Worm (Caenorhabditis elegans) whole organism, late embryonic: ENCODE results near the gene idpp-14.

Experiments
- C38D4.7 ChIP-seq: fragments of 200-800 bp; sonication (Bioruptor generic); optimal IDR thresholded peaks from 2 replicates; lab custom pipeline; 2018; ENCODE audit warnings: mild to moderate bottlenecking, missing genetic modification characterization, moderate library complexity, missing compliant biosample characterization
- K09A11.1 ChIP-seq: sonication (generic microtip); optimal IDR thresholded peaks from 2 replicates; lab custom pipeline; 2017; ENCODE audit warnings: antibody characterized with exemption, mild to moderate bottlenecking, missing genetic modification characterization, missing compliant biosample characterization; ENCODE audit not compliant: insufficient read depth
- Y22D7AL.16 ChIP-seq: sonication (generic microtip); optimal IDR thresholded peaks from 2 replicates; lab custom pipeline; 2016; ENCODE audit warnings: missing genetic modification characterization, missing compliant biosample characterization
- ceh-18 ChIP-seq: sonication (generic microtip); optimal IDR thresholded peaks from 2 replicates; lab custom pipeline; 2016; ENCODE audit warnings: missing genetic modification characterization, missing compliant biosample characterization
- ceh-22 ChIP-seq: sonication (generic microtip); optimal IDR thresholded peaks from 2 replicates; lab custom pipeline; 2017; ENCODE audit warnings: missing biosample characterization, missing genetic modification characterization
- ceh-24 ChIP-seq: sonication (generic microtip); optimal IDR thresholded peaks from 2 replicates; lab custom pipeline; 2016; ENCODE audit warnings: mild to moderate bottlenecking, missing genetic modification characterization, missing compliant biosample characterization
- ceh-30 ChIP-seq: fragments of 150-350 bp; optimal IDR thresholded peaks from 2 replicates; lab custom pipeline; 2014; ENCODE audit warnings: missing biosample characterization, missing genetic modification characterization
- ceh-34 ChIP-seq: sonication (generic microtip); optimal IDR thresholded peaks from 2 replicates; lab custom pipeline; 2016; ENCODE audit warnings: mild to moderate bottlenecking, missing genetic modification characterization, missing compliant biosample characterization
- ceh-45 ChIP-seq: fragments of 200-800 bp; sonication (Bioruptor generic); IDR thresholded peaks from 2 replicates; pipeline ENCODE4 v1.3.6; 2022; ENCODE audit warnings: missing genetic modification reagents, missing genetic modification characterization, missing compliant biosample characterization
- ceh-48 ChIP-seq: sonication (generic microtip); optimal IDR thresholded peaks from 2 replicates; lab custom pipeline; 2016; ENCODE audit warnings: missing genetic modification characterization, inconsistent platforms, missing compliant biosample characterization
- ceh-6 ChIP-seq: fragments of 200-800 bp; sonication (Bioruptor generic); optimal IDR thresholded peaks from 2 replicates; lab custom pipeline; 2018; ENCODE audit warnings: mild to moderate bottlenecking, missing genetic modification characterization, missing compliant biosample characterization
- che-1 ChIP-seq: sonication (generic microtip); optimal IDR thresholded peaks from 2 replicates; lab custom pipeline; 2016; ENCODE audit warnings: mild to moderate bottlenecking, missing genetic modification characterization, missing compliant biosample characterization
- dmd-4 ChIP-seq: sonication (generic microtip); optimal IDR thresholded peaks from 2 replicates; lab custom pipeline; 2016; ENCODE audit warnings: borderline replicate concordance, missing genetic modification characterization, missing compliant biosample characterization
- elt-4 ChIP-seq: sonication (generic microtip); optimal IDR thresholded peaks from 2 replicates; lab custom pipeline; 2016; ENCODE audit warnings: missing genetic modification characterization, missing compliant biosample characterization
- eyg-1 ChIP-seq: sonication (generic microtip); optimal IDR thresholded peaks from 2 replicates; lab custom pipeline; 2016; ENCODE audit warnings: missing genotype, missing genetic modification characterization, missing compliant biosample characterization
- fax-1 ChIP-seq: sonication (generic microtip); optimal IDR thresholded peaks from 2 replicates; lab custom pipeline; 2016; ENCODE audit warnings: missing genotype, missing genetic modification characterization, missing compliant biosample characterization
- fkh-10 ChIP-seq: fragments of 150-350 bp; optimal IDR thresholded peaks from 2 replicates; lab custom pipeline; 2014; ENCODE audit warnings: missing biosample characterization, missing genetic modification reagents, missing genetic modification characterization
- hlh-13 ChIP-seq: fragments of 200-800 bp; sonication (Bioruptor generic); optimal IDR thresholded peaks from 2 replicates; lab custom pipeline; 2018; ENCODE audit warnings: mild to moderate bottlenecking, missing genetic modification characterization, missing compliant biosample characterization
- hlh-6 ChIP-seq: sonication (generic microtip); optimal IDR thresholded peaks from 2 replicates; lab custom pipeline; 2016; ENCODE audit warnings: missing genotype, missing genetic modification characterization, missing compliant biosample characterization
- hlh-8 ChIP-seq: sonication (generic microtip); optimal IDR thresholded peaks from 2 replicates; lab custom pipeline; 2016; ENCODE audit warnings: missing genotype, missing genetic modification characterization, missing compliant biosample characterization
- lin-11 ChIP-seq: fragments of 200-800 bp; sonication (Bioruptor generic); optimal IDR thresholded peaks from 2 replicates; lab custom pipeline; 2018; ENCODE audit warnings: mild to moderate bottlenecking, missing genetic modification characterization, missing compliant biosample characterization
- mec-3 ChIP-seq: sonication (generic microtip); optimal IDR thresholded peaks from 2 replicates; lab custom pipeline; 2016; ENCODE audit warnings: borderline replicate concordance, missing genetic modification characterization, missing compliant biosample characterization
- nhr-232 ChIP-seq: sonication (generic microtip); optimal IDR thresholded peaks from 2 replicates; lab custom pipeline; 2016; ENCODE audit warnings: missing genetic modification characterization, missing compliant biosample characterization
- npax-4 ChIP-seq: sonication (generic microtip); optimal IDR thresholded peaks from 2 replicates; lab custom pipeline; 2016; ENCODE audit warnings: missing genetic modification characterization, missing compliant biosample characterization
- pag-3 ChIP-seq: sonication (generic microtip); optimal IDR thresholded peaks from 2 replicates; lab custom pipeline; 2016; ENCODE audit warnings: missing compliant biosample characterization, missing genetic modification characterization, borderline replicate concordance
- pat-9 ChIP-seq: fragments of 200-800 bp; sonication (Bioruptor generic); optimal IDR thresholded peaks from 2 replicates; lab custom pipeline; 2018; ENCODE audit warnings: mild to moderate bottlenecking, missing genetic modification characterization, moderate library complexity, missing compliant biosample characterization
- pha-2 ChIP-seq: sonication (generic microtip); optimal IDR thresholded peaks from 2 replicates; lab custom pipeline; 2017; ENCODE audit warnings: mild to moderate bottlenecking, missing genetic modification characterization, missing compliant biosample characterization
- pqm-1 ChIP-seq: sonication (generic microtip); optimal IDR thresholded peaks from 2 replicates; lab custom pipeline; 2016; ENCODE audit warnings: missing genetic modification characterization, missing compliant biosample characterization
- pros-1 ChIP-seq: fragments of 150-350 bp; optimal IDR thresholded peaks from 2 replicates; lab custom pipeline; 2014; ENCODE audit warnings: missing biosample characterization, missing genetic modification reagents, missing genetic modification characterization
- ref-2 ChIP-seq: sonication (generic microtip); optimal IDR thresholded peaks from 2 replicates; lab custom pipeline; 2016; ENCODE audit warnings: missing genetic modification characterization, missing compliant biosample characterization
- rnt-1 ChIP-seq: sonication (generic microtip); optimal IDR thresholded peaks from 2 replicates; lab custom pipeline; 2016; ENCODE audit warnings: missing genetic modification characterization, missing compliant biosample characterization
- sox-2 ChIP-seq: fragments of 200-800 bp; sonication (Bioruptor generic); IDR thresholded peaks from 2 replicates; pipeline ENCODE4 v1.3.6; 2022; ENCODE audit warnings: missing genetic modification reagents, missing genetic modification characterization, missing compliant biosample characterization
- sox-4 ChIP-seq: sonication (generic microtip); optimal IDR thresholded peaks from 2 replicates; lab custom pipeline; 2017; ENCODE audit warnings: mild to moderate bottlenecking, missing genetic modification characterization, inconsistent platforms, missing compliant biosample characterization
- tbx-2 ChIP-seq: sonication (generic microtip); optimal IDR thresholded peaks from 2 replicates; lab custom pipeline; 2016; ENCODE audit warnings: missing genetic modification characterization, missing compliant biosample characterization
- tbx-7 ChIP-seq: sonication (generic microtip); optimal IDR thresholded peaks from 2 replicates; lab custom pipeline; 2016; ENCODE audit warnings: missing genotype, missing genetic modification characterization, missing compliant biosample characterization
- ttx-3 ChIP-seq: sonication (generic microtip); optimal IDR thresholded peaks from 2 replicates; lab custom pipeline; 2016; ENCODE audit warnings: missing genetic modification reagents, missing genetic modification characterization, missing compliant biosample characterization
- zip-5 ChIP-seq: sonication (generic microtip); optimal IDR thresholded peaks from 2 replicates; lab custom pipeline; 2016; ENCODE audit warnings: missing genetic modification characterization, missing compliant biosample characterization
- ztf-16 ChIP-seq: sonication (generic microtip); optimal IDR thresholded peaks from 2 replicates; lab custom pipeline; 2017; ENCODE audit warnings: missing genetic modification characterization, missing compliant biosample characterization

Gene idpp-14

DNA sequence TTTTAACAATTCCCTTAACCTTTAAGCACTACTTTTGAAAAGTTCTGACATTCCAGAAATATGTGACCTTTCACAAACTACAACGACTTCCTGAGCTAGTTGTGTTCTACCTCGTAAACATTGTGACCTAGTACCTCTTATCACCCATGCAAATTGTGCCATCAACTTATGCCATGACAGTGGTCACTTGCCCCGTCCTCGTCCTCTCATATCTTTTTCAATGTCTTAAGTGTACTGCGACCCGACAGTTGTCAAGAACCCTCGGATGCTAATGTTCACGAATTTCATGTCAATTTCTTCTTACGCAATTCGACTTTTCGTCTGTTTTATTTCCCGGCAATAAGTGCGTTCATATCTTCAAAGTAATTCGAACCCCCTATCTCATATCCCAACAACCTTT is 5.7 kb downstream of the idpp-14 start:
- no peak for TF ChIP-seq tbx-2
- TF ChIP-seq pqm-1 (tag; lab: Kevin White, UChicago), result no peak
- TF ChIP-seq che-1 (tag; lab: Kevin White, UChicago), result no peak
- no peak for TF ChIP-seq pag-3 (tag; lab: Kevin White, UChicago)
- TF ChIP-seq fkh-10 (GFP tag; lab: Kevin White, UChicago), result no peak
- TF ChIP-seq eyg-1 (tag; lab: Kevin White, UChicago), result no peak
- no peak for TF ChIP-seq lin-11 (tag; lab: Kevin White, UChicago)
- TF ChIP-seq sox-2 (GFP tag; lab: Robert Waterston, UW), result no peak
- no peak for TF ChIP-seq sox-4 (tag; lab: Kevin White, UChicago)
- TF ChIP-seq pat-9 (tag; lab: Kevin White, UChicago), result no peak
- no peak for TF ChIP-seq hlh-6
- no peak for TF ChIP-seq pha-2 (tag; lab: Kevin White, UChicago)
- no peak for TF ChIP-seq npax-4 (tag; lab: Kevin White, UChicago)
- no peak for TF ChIP-seq ttx-3
- TF ChIP-seq tbx-7 (tag; lab: Kevin White, UChicago), result no peak
- no peak for TF ChIP-seq ztf-16 (tag; lab: Kevin White, UChicago)

DNA sequence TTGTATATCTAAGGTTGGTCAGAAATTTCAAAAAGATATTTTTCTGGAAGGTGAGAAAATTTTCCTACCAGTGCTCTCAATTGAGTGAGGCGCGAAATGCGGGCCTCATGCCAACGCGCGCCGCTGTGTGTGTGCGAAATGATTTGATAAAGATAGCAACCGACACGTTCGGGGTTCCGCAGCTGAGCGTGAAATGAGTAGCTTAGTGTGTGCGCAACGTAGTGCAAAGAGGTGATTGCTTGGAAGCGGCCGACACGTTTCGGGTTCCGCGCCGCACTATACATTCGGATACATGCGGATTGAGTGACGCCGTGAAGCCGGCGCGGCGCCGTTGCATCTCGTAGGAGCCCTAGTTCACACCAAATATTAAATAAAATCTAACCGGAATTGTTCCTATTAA is 9.0 kb downstream of the idpp-14 start:
- no peak for TF ChIP-seq fax-1 (tag; lab: Kevin White, UChicago)
- no peak for TF ChIP-seq Y22D7AL.16
- no peak for TF ChIP-seq ceh-6 (GFP tag; lab: Kevin White, UChicago)
- TF ChIP-seq ceh-22 (tag; lab: Kevin White, UChicago), result no peak
- TF ChIP-seq pag-3 (tag; lab: Kevin White, UChicago), result no peak
- TF ChIP-seq ceh-48 (tag; lab: Kevin White, UChicago), result no peak
- no peak for TF ChIP-seq ref-2 (tag; lab: Kevin White, UChicago)
- no peak for TF ChIP-seq nhr-232
- no peak for TF ChIP-seq elt-4 (tag; lab: Kevin White, UChicago)
- TF ChIP-seq hlh-6, result no peak
- TF ChIP-seq ceh-18 (tag; lab: Kevin White, UChicago), result no peak
- TF ChIP-seq ttx-3, result no peak
- no peak for TF ChIP-seq rnt-1 (tag; lab: Kevin White, UChicago)
- no peak for TF ChIP-seq dmd-4 (tag; lab: Kevin White, UChicago)
- TF ChIP-seq lin-11 (tag; lab: Kevin White, UChicago), result no peak
- TF ChIP-seq pha-2 (tag; lab: Kevin White, UChicago), result no peak
- TF ChIP-seq ceh-45 (GFP tag; lab: Robert Waterston, UW), result no peak
- TF ChIP-seq K09A11.1 (tag; lab: Kevin White, UChicago), result no peak
- TF ChIP-seq hlh-8 (tag; lab: Kevin White, UChicago), result no peak

DNA sequence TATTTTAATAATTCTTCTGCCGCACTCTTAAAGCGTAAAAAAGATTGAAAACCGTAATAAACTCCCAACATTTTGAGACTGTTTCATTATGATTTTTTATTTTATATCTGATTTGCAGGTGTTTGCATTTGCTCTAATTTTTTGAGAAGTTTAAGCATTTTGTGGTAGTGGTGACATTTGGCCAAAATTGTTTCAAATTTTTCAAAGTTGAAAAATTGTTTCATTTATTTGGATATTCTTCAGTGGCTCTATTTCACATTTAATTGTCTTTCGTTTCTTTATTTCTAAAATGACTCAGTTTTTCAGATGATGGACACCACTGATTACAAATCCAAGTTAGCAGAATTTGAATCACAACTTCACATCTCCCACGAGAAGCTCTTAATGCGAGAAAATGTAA is 12.2 kb downstream of the idpp-14 start, which contains the start of gene C30F2.5:
Gene C30F2.5 (plus strand): TSS at position 301 of the 400 bp plus-strand sequence.
- TF ChIP-seq sox-4 (tag; lab: Kevin White, UChicago) (no peak), C38D4.7 (GFP tag; lab: Kevin White, UChicago) (no peak), pros-1 (tag; lab: Kevin White, UChicago) (no peak), pqm-1 (tag; lab: Kevin White, UChicago) (no peak), ceh-30 (tag; lab: Kevin White, UChicago) (no peak), ceh-45 (GFP tag; lab: Robert Waterston, UW) (no peak), hlh-13 (GFP tag; lab: Kevin White, UChicago) (no peak), ceh-24 (tag; lab: Kevin White, UChicago) (no peak), mec-3 (tag; lab: Kevin White, UChicago) (no peak), zip-5 (tag; lab: Kevin White, UChicago) (no peak), ceh-34 (tag; lab: Kevin White, UChicago) (no peak), tbx-7 (tag; lab: Kevin White, UChicago) (no peak), K09A11.1 (tag; lab: Kevin White, UChicago) (no peak)
